Worm (Caenorhabditis elegans) whole organism, young adult: ENCODE results near the gene M03B6.3.

ENCODE experiments used
- gei-17 ChIP-seq: fragments of 200-800 bp; sonication (Bioruptor generic); optimal IDR thresholded peaks from 2 replicates; lab custom pipeline; 2018; ENCODE audit warnings: mild to moderate bottlenecking, missing genetic modification characterization, missing compliant biosample characterization
- mxl-1 ChIP-seq: sonication (generic microtip); optimal IDR thresholded peaks from 2 replicates; lab custom pipeline; 2016; ENCODE audit warnings: missing genetic modification characterization, missing compliant biosample characterization

DNA sequence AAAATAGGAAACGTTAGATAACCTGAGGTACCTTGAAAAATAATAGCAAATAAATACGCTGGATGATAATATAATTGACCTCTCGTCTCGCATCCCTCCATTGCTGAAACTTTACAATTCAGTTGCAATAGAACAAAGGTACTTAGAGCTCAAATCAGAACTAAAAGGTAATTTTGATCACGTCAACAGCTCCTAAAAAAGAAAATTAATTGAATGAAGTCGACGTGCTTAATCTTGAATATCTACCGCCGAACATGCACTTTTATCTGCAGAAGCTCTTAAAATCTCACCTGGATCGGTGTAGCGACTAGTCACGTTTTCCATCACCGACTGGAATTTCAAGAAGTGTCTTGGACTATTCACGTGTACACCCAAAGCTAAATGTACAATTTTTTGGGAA lies 39.2 kb upstream of the M03B6.3 start, which contains the start of gene sra-39:
- TF ChIP-seq mxl-1 (tag; lab: Kevin White, UChicago) (no peak), gei-17 (GFP tag; lab: Kevin White, UChicago) (no peak)
